Worm (Caenorhabditis elegans) whole organism, early embryonic: ENCODE results near the gene nol-56.

Source experiments
- B0310.2 ChIP-seq: sonication (generic microtip); optimal IDR thresholded peaks from 2 replicates; lab custom pipeline; 2016; ENCODE audit warnings: mild to moderate bottlenecking, missing genetic modification characterization, missing compliant biosample characterization
- F13C5.2 ChIP-seq: sonication (generic microtip); optimal IDR thresholded peaks from 2 replicates; lab custom pipeline; 2017; ENCODE audit warnings: mild to moderate bottlenecking, missing genetic modification characterization, inconsistent platforms, missing compliant biosample characterization
- aly-1 ChIP-seq: sonication (generic microtip); optimal IDR thresholded peaks from 2 replicates; lab custom pipeline; 2016; ENCODE audit warnings: missing genetic modification characterization, missing compliant biosample characterization
- ama-1 ChIP-seq: fragments of 150-350 bp; optimal IDR thresholded peaks from 2 replicates; lab custom pipeline; 2014
- ceh-13 ChIP-seq: fragments of 200-800 bp; sonication (Bioruptor generic); optimal IDR thresholded peaks from 2 replicates; lab custom pipeline; 2018; ENCODE audit warnings: mild to moderate bottlenecking, missing genetic modification characterization, missing compliant biosample characterization
- ceh-36 ChIP-seq: sonication (generic microtip); optimal IDR thresholded peaks from 2 replicates; lab custom pipeline; 2016; ENCODE audit warnings: missing genetic modification characterization, inconsistent platforms, missing compliant biosample characterization
- ets-7 ChIP-seq: sonication (generic microtip); optimal IDR thresholded peaks from 2 replicates; lab custom pipeline; 2016; ENCODE audit warnings: missing genotype, missing genetic modification characterization, missing compliant biosample characterization
- flt-1 ChIP-seq: fragments of 200-800 bp; sonication (Bioruptor generic); IDR thresholded peaks from 2 replicates; pipeline ENCODE4 v1.3.6; 2022; ENCODE audit warnings: missing genetic modification characterization, missing compliant biosample characterization
- hmbx-1 ChIP-seq: sonication (generic microtip); optimal IDR thresholded peaks from 2 replicates; lab custom pipeline; 2016; ENCODE audit warnings: mild to moderate bottlenecking, missing genetic modification characterization, missing compliant biosample characterization
- hmg-4 ChIP-seq: fragments of 200-800 bp; sonication (Bioruptor generic); optimal IDR thresholded peaks from 2 replicates; lab custom pipeline; 2018; ENCODE audit warnings: mild to moderate bottlenecking, missing genetic modification characterization, missing compliant biosample characterization
- hnd-1 ChIP-seq: sonication (generic microtip); optimal IDR thresholded peaks from 2 replicates; lab custom pipeline; 2016; ENCODE audit warnings: missing genetic modification characterization, missing compliant biosample characterization
- pes-1 ChIP-seq: fragments of 200-800 bp; sonication (Bioruptor generic); IDR thresholded peaks from 2 replicates; pipeline ENCODE4 v1.3.6; 2022; ENCODE audit warnings: missing genetic modification reagents, missing genetic modification characterization, missing compliant biosample characterization
- scrt-1 ChIP-seq: fragments of 200-800 bp; sonication (Bioruptor generic); IDR thresholded peaks from 2 replicates; pipeline ENCODE4 v1.3.6; 2022; ENCODE audit warnings: missing genetic modification characterization, missing compliant biosample characterization
- sea-1 ChIP-seq: fragments of 200-800 bp; sonication (Bioruptor generic); conservative IDR thresholded peaks from 2 replicates; pipeline ENCODE4 v1.3.6; 2022; ENCODE audit warnings: missing genetic modification characterization, missing compliant biosample characterization
- tbx-11 ChIP-seq: fragments of 200-800 bp; sonication (Bioruptor generic); IDR thresholded peaks from 2 replicates; pipeline ENCODE4 v1.3.6; 2022; ENCODE audit warnings: missing genetic modification characterization, missing compliant biosample characterization
- tbx-37 ChIP-seq: fragments of 200-800 bp; sonication (Bioruptor generic); conservative IDR thresholded peaks from 2 replicates; pipeline ENCODE4 v1.3.6; 2022; ENCODE audit warnings: missing genetic modification reagents, missing genetic modification characterization, missing compliant biosample characterization
- tra-4 ChIP-seq: sonication (generic microtip); optimal IDR thresholded peaks from 2 replicates; lab custom pipeline; 2017; ENCODE audit warnings: missing genetic modification characterization, missing compliant biosample characterization

The nol-56 gene

DNA sequence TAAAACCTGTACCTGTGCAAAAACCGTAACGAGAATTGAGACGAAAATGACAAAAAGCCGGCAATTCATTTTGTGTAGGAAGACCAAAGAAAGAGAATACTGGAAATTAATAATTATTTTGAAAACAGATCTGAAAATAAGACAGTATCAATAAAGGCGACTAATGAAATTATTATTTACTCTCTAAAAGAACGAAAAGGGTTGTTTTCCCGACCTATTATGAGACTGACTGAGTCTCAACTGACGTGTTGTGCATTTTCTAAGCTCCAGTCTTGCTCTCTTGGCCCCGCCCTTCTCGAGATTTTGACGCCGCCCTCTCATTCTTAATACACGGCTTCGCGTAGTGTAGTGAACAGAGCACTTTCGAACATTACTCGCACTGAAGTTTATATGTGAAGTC, 2.7 kb downstream of the nol-56 start, which contains the start of gene K07C5.9:
K07C5.9 (minus strand) TSS at position 101 of the 400 bp plus-strand sequence.
- TF ChIP-seq ceh-36 (tag; lab: Kevin White, UChicago): no peak
- TF ChIP-seq ama-1 (lab: Kevin White, UChicago): no peak
- TF ChIP-seq tbx-37 (GFP tag; lab: Robert Waterston, UW): no peak

DNA sequence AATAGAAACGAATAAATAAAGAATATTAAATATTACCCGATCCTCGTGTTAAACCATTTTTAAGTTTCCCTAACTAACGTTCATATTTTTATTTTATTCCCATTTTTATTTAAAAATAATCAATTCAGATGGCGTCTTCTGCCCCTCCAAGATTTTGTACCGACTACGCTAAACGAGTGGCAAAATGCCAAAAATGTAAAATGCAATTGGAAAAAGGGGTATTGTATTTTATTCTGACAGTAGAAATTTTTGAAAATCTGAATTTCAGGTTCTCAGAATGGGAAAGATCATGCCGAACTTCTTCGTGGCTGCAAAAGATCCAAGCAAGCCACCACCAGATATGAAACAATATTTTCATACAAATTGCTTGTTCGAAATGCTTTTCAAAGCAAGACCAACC, 9.9 kb downstream of the nol-56 start, which contains the start of gene K07C5.3:
K07C5.3 (plus strand) TSS at position 129 of the 400 bp plus-strand sequence.
- TF ChIP-seq aly-1 (no peak), ama-1 (lab: Kevin White, UChicago) (no peak), F13C5.2 (tag; lab: Kevin White, UChicago) (no peak), scrt-1 (GFP tag; lab: Robert Waterston, UW) (no peak), tbx-37 (GFP tag; lab: Robert Waterston, UW) (no peak), ceh-13 (GFP tag; lab: Kevin White, UChicago) (no peak), pes-1 (GFP tag; lab: Robert Waterston, UW) (no peak), ceh-36 (tag; lab: Kevin White, UChicago) (no peak), flt-1 (GFP tag; lab: Robert Waterston, UW) (no peak), tra-4 (tag; lab: Kevin White, UChicago) (no peak), hmg-4 (GFP tag; lab: Kevin White, UChicago) (no peak), sea-1 (GFP tag; lab: Robert Waterston, UW) (no peak), ets-7 (no peak)

ce11 chrV:10341905-10342328, 10.9 kb downstream of the nol-56 start, which contains the start of gene K07C5.13:
Gene K07C5.13 (plus strand): TSS chrV:10342055.
- TF ChIP-seq scrt-1 (GFP tag; lab: Robert Waterston, UW) (peak; percentile 51; the same call in 1 of the 2 replicates), pes-1 (GFP tag; lab: Robert Waterston, UW) (peak; percentile 61; the same call in 1 of the 2 replicates), tbx-11 (peak; percentile 61; the same call in 1 of the 2 replicates), sea-1 (GFP tag; lab: Robert Waterston, UW) (peak; percentile 75; the same call in 1 of the 2 replicates), tbx-37 (GFP tag; lab: Robert Waterston, UW) (0 out of 2 replicates have a peak, but pooled peaks have one; percentile 36), flt-1 (GFP tag; lab: Robert Waterston, UW) (peak; percentile 56)

DNA sequence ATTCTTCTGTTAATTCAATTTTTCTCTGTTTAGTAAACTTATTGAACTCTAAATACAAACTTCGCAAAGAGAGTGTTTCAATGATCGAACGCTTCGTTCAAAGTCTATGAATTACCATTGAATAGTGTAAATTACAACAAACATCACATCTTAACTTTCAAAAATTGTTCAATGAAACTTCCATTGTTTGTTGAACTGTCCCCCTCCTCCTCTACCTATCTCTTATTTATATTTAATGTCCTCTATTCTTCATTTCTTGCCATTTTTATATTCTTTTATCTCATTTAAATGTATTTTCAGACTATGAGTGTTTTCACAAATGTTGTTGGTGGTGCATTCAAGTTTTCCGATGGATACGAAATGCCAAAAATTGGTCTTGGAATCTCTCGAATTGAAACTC, 13.6 kb downstream of the nol-56 start, which contains the start of gene K07C5.2:
K07C5.2 (plus strand) TSS at position 301 of the 400 bp plus-strand sequence.
- no peak for TF ChIP-seq ceh-13 (GFP tag; lab: Kevin White, UChicago)
- no peak for TF ChIP-seq tbx-37 (GFP tag; lab: Robert Waterston, UW)
- no peak for TF ChIP-seq ama-1 (lab: Kevin White, UChicago)
- no peak for TF ChIP-seq ets-7
- TF ChIP-seq ceh-36 (tag; lab: Kevin White, UChicago): no peak
- TF ChIP-seq hmbx-1 (tag; lab: Kevin White, UChicago): no peak
- TF ChIP-seq tra-4 (tag; lab: Kevin White, UChicago): no peak
- no peak for TF ChIP-seq hnd-1 (tag; lab: Kevin White, UChicago)
- no peak for TF ChIP-seq aly-1
- no peak for TF ChIP-seq tbx-11
- TF ChIP-seq pes-1 (GFP tag; lab: Robert Waterston, UW): no peak
- no peak for TF ChIP-seq flt-1 (GFP tag; lab: Robert Waterston, UW)
- no peak for TF ChIP-seq hmg-4 (GFP tag; lab: Kevin White, UChicago)
- TF ChIP-seq scrt-1 (GFP tag; lab: Robert Waterston, UW): no peak
- TF ChIP-seq B0310.2 (tag; lab: Kevin White, UChicago): no peak
- TF ChIP-seq F13C5.2 (tag; lab: Kevin White, UChicago): no peak
- no peak for TF ChIP-seq sea-1 (GFP tag; lab: Robert Waterston, UW)

ce11 chrV:10338305-10338992, 14.3 kb downstream of the nol-56 start, which contains the start of gene arx-2:
Gene arx-2 (minus strand): TSS chrV:10338355.
- TF ChIP-seq tra-4 (tag; lab: Kevin White, UChicago) (no peak), flt-1 (GFP tag; lab: Robert Waterston, UW) (no peak), pes-1 (GFP tag; lab: Robert Waterston, UW) (no peak)

DNA sequence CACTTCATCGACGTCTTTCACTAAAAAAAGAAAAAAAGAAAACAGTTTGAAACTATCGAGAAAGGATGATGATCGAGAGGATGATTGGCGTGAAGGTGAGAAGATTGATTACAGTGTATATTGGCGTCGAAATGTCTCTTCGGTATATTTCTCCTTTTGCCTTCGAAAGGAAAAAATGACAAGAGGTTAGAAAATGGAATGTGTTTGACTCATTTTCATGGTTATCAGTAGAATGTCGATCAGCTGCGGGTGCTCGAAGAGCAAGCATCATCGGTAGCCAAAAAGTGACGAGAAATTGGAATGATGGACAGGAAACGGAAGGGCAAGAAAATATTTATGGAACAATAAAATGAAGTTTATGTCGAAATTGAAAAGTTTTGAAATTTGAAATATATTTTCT, 18.9 kb downstream of the nol-56 start:
- no peak for TF ChIP-seq ceh-13 (GFP tag; lab: Kevin White, UChicago)
- TF ChIP-seq B0310.2 (tag; lab: Kevin White, UChicago): no peak
- no peak for TF ChIP-seq scrt-1 (GFP tag; lab: Robert Waterston, UW)
- no peak for TF ChIP-seq tra-4 (tag; lab: Kevin White, UChicago)
- no peak for TF ChIP-seq sea-1 (GFP tag; lab: Robert Waterston, UW)
- no peak for TF ChIP-seq ceh-36 (tag; lab: Kevin White, UChicago)
- TF ChIP-seq hmg-4 (GFP tag; lab: Kevin White, UChicago): no peak
- no peak for TF ChIP-seq tbx-37 (GFP tag; lab: Robert Waterston, UW)
- no peak for TF ChIP-seq ets-7
- no peak for TF ChIP-seq hmbx-1 (tag; lab: Kevin White, UChicago)
- no peak for TF ChIP-seq tbx-11
- no peak for TF ChIP-seq flt-1 (GFP tag; lab: Robert Waterston, UW)
- no peak for TF ChIP-seq F13C5.2 (tag; lab: Kevin White, UChicago)
- TF ChIP-seq ama-1 (lab: Kevin White, UChicago): no peak
- no peak for TF ChIP-seq aly-1

- TF ChIP-seq hnd-1 (tag; lab: Kevin White, UChicago): no peak
- TF ChIP-seq flt-1 (GFP tag; lab: Robert Waterston, UW): no peak
- TF ChIP-seq hmg-4 (GFP tag; lab: Kevin White, UChicago): no peak
- TF ChIP-seq tra-4 (tag; lab: Kevin White, UChicago): no peak
- no peak for TF ChIP-seq F13C5.2 (tag; lab: Kevin White, UChicago)
- no peak for TF ChIP-seq aly-1
- no peak for TF ChIP-seq ceh-13 (GFP tag; lab: Kevin White, UChicago)
- no peak for TF ChIP-seq pes-1 (GFP tag; lab: Robert Waterston, UW)
- no peak for TF ChIP-seq ceh-36 (tag; lab: Kevin White, UChicago)
- no peak for TF ChIP-seq B0310.2 (tag; lab: Kevin White, UChicago)
- TF ChIP-seq scrt-1 (GFP tag; lab: Robert Waterston, UW): no peak
- TF ChIP-seq sea-1 (GFP tag; lab: Robert Waterston, UW): no peak
- TF ChIP-seq ama-1 (lab: Kevin White, UChicago): no peak
- TF ChIP-seq ets-7: no peak
- no peak for TF ChIP-seq tbx-11
- no peak for TF ChIP-seq tbx-37 (GFP tag; lab: Robert Waterston, UW)
- TF ChIP-seq hmbx-1 (tag; lab: Kevin White, UChicago): no peak
Observed at ce11 chrV:10332012-10332411, 20.8 kb downstream of the nol-56 start, which contains the start of gene crm-1. Gene crm-1 (minus strand): TSS chrV:10332112.
